Worm (Caenorhabditis elegans) whole organism, L1 larva: ENCODE data around the gene tbck-1.

Source experiments
- alr-1 ChIP-seq: fragments of 200-800 bp; sonication (Bioruptor generic); optimal IDR thresholded peaks from 2 replicates; lab custom pipeline; 2018; ENCODE audit warnings: borderline replicate concordance, mild to moderate bottlenecking, missing genetic modification characterization, missing compliant biosample characterization
- ama-1 ChIP-seq: fragments of 150-350 bp; optimal IDR thresholded peaks from 2 replicates; lab custom pipeline; 2014
- blmp-1 ChIP-seq: fragments of 150-350 bp; optimal IDR thresholded peaks from 2 replicates; lab custom pipeline; 2014; ENCODE audit warnings: missing biosample characterization, missing genetic modification characterization
- ceh-63 ChIP-seq: fragments of 200-800 bp; sonication (Bioruptor generic); optimal IDR thresholded peaks from 2 replicates; lab custom pipeline; 2018; ENCODE audit warnings: mild to moderate bottlenecking, missing genetic modification characterization, missing compliant biosample characterization
- ceh-8 ChIP-seq: fragments of 200-800 bp; sonication (Bioruptor generic); optimal IDR thresholded peaks from 2 replicates; lab custom pipeline; 2018; ENCODE audit warnings: mild to moderate bottlenecking, missing genetic modification characterization, moderate library complexity, missing compliant biosample characterization
- ceh-88 ChIP-seq: fragments of 200-800 bp; sonication (Bioruptor generic); IDR thresholded peaks from 2 replicates; pipeline ENCODE4 v1.3.6; 2022; ENCODE audit warnings: missing genetic modification characterization, missing compliant biosample characterization
- dpl-1 ChIP-seq, 3 experiments: fragments of 150-350 bp in 2 of 3; sonication (generic microtip) in 1 of 3; optimal IDR thresholded peaks; 2 replicates each; lab custom pipeline; 2014 to 2017; ENCODE audit warnings: missing biosample characterization in 3 of 3, missing genetic modification characterization in 3 of 3, missing genetic modification reagents in 3 of 3
- dsc-1 ChIP-seq: sonication (generic microtip); optimal IDR thresholded peaks from 2 replicates; lab custom pipeline; 2016; ENCODE audit warnings: mild to moderate bottlenecking, missing genetic modification characterization, missing compliant biosample characterization
- efl-1 ChIP-seq, 4 experiments: fragments of 150-350 bp; optimal IDR thresholded peaks in 3 of 4; peaks in 1 of 4; 1 replicate in 1 of 4; 2 replicates in 3 of 4; lab custom pipeline; 2014; ENCODE audit warnings: missing biosample characterization in 2 of 4, missing genetic modification characterization in 2 of 4, missing genetic modification reagents in 2 of 4
- egl-27 ChIP-seq, 2 experiments: fragments of 150-350 bp in 1 of 2; sonication (generic microtip); optimal IDR thresholded peaks; 3 replicates each; lab custom pipeline; 2017 to 2018; ENCODE audit warnings: missing biosample characterization in 2 of 2, missing genetic modification characterization in 2 of 2, missing genetic modification reagents in 2 of 2
- elt-3 ChIP-seq, 6 experiments: fragments of 150-350 bp in 1 of 6; sonication (generic microtip); optimal IDR thresholded peaks; 2 replicates each; lab custom pipeline; 2017 to 2018; ENCODE audit warnings: missing biosample characterization in 6 of 6, missing genetic modification characterization in 6 of 6, inconsistent platforms in 1 of 6
- ets-5 ChIP-seq: fragments of 200-800 bp; sonication (Bioruptor generic); IDR thresholded peaks from 2 replicates; pipeline ENCODE4 v1.3.6; 2022; ENCODE audit warnings: missing genetic modification characterization, missing compliant biosample characterization
- fkh-4 ChIP-seq: sonication (generic microtip); optimal IDR thresholded peaks from 2 replicates; lab custom pipeline; 2016; ENCODE audit warnings: missing compliant biosample characterization, missing genetic modification characterization, borderline replicate concordance
- grh-1 ChIP-seq: fragments of 200-800 bp; sonication (Bioruptor generic); IDR thresholded peaks from 2 replicates; pipeline ENCODE4 v1.3.6; 2022; ENCODE audit warnings: missing genetic modification reagents, missing genetic modification characterization, missing compliant biosample characterization
- hlh-17 ChIP-seq: fragments of 200-800 bp; sonication (Bioruptor generic); optimal IDR thresholded peaks from 2 replicates; lab custom pipeline; 2018; ENCODE audit warnings: missing genetic modification characterization, mild to moderate bottlenecking, missing compliant biosample characterization, moderate library complexity, borderline replicate concordance
- irx-1 ChIP-seq: sonication (generic microtip); optimal IDR thresholded peaks from 2 replicates; lab custom pipeline; 2016; ENCODE audit warnings: missing genetic modification characterization, missing compliant biosample characterization
- jun-1 ChIP-seq: fragments of 150-350 bp; optimal IDR thresholded peaks from 2 replicates; lab custom pipeline; 2014; ENCODE audit warnings: missing biosample characterization, missing genetic modification reagents, missing genetic modification characterization
- lin-39 ChIP-seq: fragments of 150-350 bp; optimal IDR thresholded peaks from 2 replicates; lab custom pipeline; 2014; ENCODE audit warnings: missing biosample characterization, missing genetic modification reagents, missing genetic modification characterization
- mab-9 ChIP-seq: fragments of 200-800 bp; sonication (Bioruptor generic); IDR thresholded peaks from 2 replicates; pipeline ENCODE4 v1.3.6; 2022; ENCODE audit warnings: missing genetic modification reagents, missing genetic modification characterization, missing compliant biosample characterization
- mep-1 ChIP-seq: fragments of 150-350 bp; optimal IDR thresholded peaks from 2 replicates; lab custom pipeline; 2014; ENCODE audit warnings: missing biosample characterization, missing genetic modification characterization
- nhr-12 ChIP-seq: sonication (generic microtip); optimal IDR thresholded peaks from 2 replicates; lab custom pipeline; 2017; ENCODE audit warnings: missing biosample characterization, missing genetic modification characterization
- nhr-19 ChIP-seq: fragments of 200-800 bp; sonication (Bioruptor generic); conservative IDR thresholded peaks from 2 replicates; pipeline ENCODE4 v1.3.6; 2022; ENCODE audit warnings: missing genetic modification characterization, missing compliant biosample characterization
- nhr-20 ChIP-seq: sonication (generic microtip); optimal IDR thresholded peaks from 2 replicates; lab custom pipeline; 2016; ENCODE audit warnings: mild to moderate bottlenecking, missing genetic modification characterization, missing compliant biosample characterization
- nhr-28 ChIP-seq: fragments of 150-350 bp; optimal IDR thresholded peaks from 2 replicates; lab custom pipeline; 2014; ENCODE audit warnings: missing biosample characterization, missing genetic modification characterization
- nhr-47 ChIP-seq: sonication (generic microtip); optimal IDR thresholded peaks from 2 replicates; lab custom pipeline; 2016; ENCODE audit warnings: mild to moderate bottlenecking, missing genetic modification characterization, moderate library complexity, missing compliant biosample characterization
- nhr-71 ChIP-seq: sonication (generic microtip); optimal IDR thresholded peaks from 2 replicates; lab custom pipeline; 2016; ENCODE audit warnings: mild to moderate bottlenecking, missing genetic modification characterization, moderate library complexity, missing compliant biosample characterization
- nhr-76 ChIP-seq: sonication (generic microtip); optimal IDR thresholded peaks from 2 replicates; lab custom pipeline; 2017; ENCODE audit warnings: missing biosample characterization, missing genetic modification characterization
- nhr-77 ChIP-seq: fragments of 150-350 bp; optimal IDR thresholded peaks from 2 replicates; lab custom pipeline; 2014; ENCODE audit warnings: missing biosample characterization, missing genetic modification characterization
- nhr-90 ChIP-seq: sonication (generic microtip); optimal IDR thresholded peaks from 2 replicates; lab custom pipeline; 2016; ENCODE audit warnings: mild to moderate bottlenecking, missing genetic modification characterization, missing compliant biosample characterization; ENCODE audit not compliant: poor library complexity
- skn-1 ChIP-seq: fragments of 150-350 bp; optimal IDR thresholded peaks from 2 replicates; lab custom pipeline; 2014; ENCODE audit warnings: missing biosample characterization, missing genetic modification characterization
- snpc-4 ChIP-seq: fragments of 150-350 bp; optimal IDR thresholded peaks from 2 replicates; lab custom pipeline; 2014; ENCODE audit warnings: missing biosample characterization, missing genetic modification characterization
- sox-4 ChIP-seq: sonication (generic microtip); optimal IDR thresholded peaks from 2 replicates; lab custom pipeline; 2016; ENCODE audit warnings: missing genetic modification characterization, missing compliant biosample characterization
- swsn-7 ChIP-seq: sonication (generic microtip); optimal IDR thresholded peaks from 2 replicates; lab custom pipeline; 2016; ENCODE audit warnings: missing genetic modification characterization, missing compliant biosample characterization
- tbx-2 ChIP-seq: sonication (generic microtip); optimal IDR thresholded peaks from 2 replicates; lab custom pipeline; 2016; ENCODE audit warnings: missing genetic modification characterization, missing compliant biosample characterization
- unc-30 ChIP-seq: sonication (generic microtip); optimal IDR thresholded peaks from 2 replicates; lab custom pipeline; 2017; ENCODE audit warnings: missing biosample characterization, missing genetic modification characterization
- vab-15 ChIP-seq: sonication (generic microtip); optimal IDR thresholded peaks from 2 replicates; lab custom pipeline; 2017; ENCODE audit warnings: missing genotype, mild to moderate bottlenecking, missing genetic modification characterization, missing compliant biosample characterization
- xbp-1 ChIP-seq: sonication (generic microtip); optimal IDR thresholded peaks from 2 replicates; lab custom pipeline; 2016; ENCODE audit warnings: missing genetic modification characterization, missing compliant biosample characterization
- ztf-4 ChIP-seq: fragments of 150-350 bp; optimal IDR thresholded peaks from 2 replicates; lab custom pipeline; 2014; ENCODE audit warnings: missing biosample characterization, missing genetic modification characterization

The tbck-1 gene

DNA sequence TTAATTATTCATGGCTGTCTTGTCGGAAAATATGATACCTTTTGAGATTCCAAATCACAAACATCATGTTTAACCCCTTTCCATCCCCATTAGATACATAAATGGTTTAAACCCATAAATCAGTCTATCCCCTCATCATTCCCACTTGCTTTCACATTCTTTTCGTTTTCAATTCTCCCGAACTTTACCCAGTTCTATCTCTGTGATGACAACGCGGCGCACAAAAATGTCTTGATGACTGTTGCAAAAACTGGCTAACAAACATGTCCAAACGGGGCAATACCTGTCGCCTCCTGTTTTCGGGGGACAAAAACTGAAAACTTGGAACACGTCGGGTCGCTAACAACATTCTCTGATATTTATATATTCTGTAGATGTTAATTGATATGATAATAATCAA is 37.7 kb downstream of the tbck-1 start:
- peak; percentile 93 for TF ChIP-seq blmp-1 (tag; lab: Kevin White, UChicago)
- TF ChIP-seq ztf-4 (tag; lab: Kevin White, UChicago), result peak; percentile 59
- no peak for TF ChIP-seq ceh-63 (GFP tag; lab: Kevin White, UChicago)
- TF ChIP-seq ets-5, result no peak
- peak; percentile 63 for TF ChIP-seq ama-1 (lab: Kevin White, UChicago)
- peak; percentile 40 for TF ChIP-seq jun-1 (tag; lab: Kevin White, UChicago)
- TF ChIP-seq nhr-20 (tag; lab: Kevin White, UChicago), result no peak
- no peak for TF ChIP-seq nhr-90
- TF ChIP-seq nhr-12 (tag; lab: Kevin White, UChicago), result no peak

DNA sequence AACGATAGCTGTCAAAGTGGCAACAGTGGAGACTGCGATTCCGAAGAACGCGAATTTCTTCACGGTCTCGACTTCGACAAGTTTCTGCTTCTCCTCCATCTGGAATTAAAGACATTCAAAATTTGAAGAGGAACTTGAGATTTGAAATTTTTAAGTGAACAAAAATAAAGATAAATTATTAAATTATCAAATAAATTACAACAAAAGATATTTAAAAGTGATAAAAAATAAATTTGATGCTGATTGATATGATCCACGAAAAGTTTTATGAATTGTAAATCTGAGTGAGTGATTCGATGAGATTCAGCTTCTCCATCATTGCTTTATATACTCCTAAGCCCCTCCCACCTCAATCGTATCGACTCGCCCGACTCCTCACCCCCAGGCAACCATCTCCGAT is 39.1 kb downstream of the tbck-1 start, which contains the start of gene col-17:
Gene col-17, minus strand, starts transcription at position 101 of the 400 bp plus-strand sequence.
- TF ChIP-seq mab-9 (GFP tag; lab: Robert Waterston, UW), result no peak
- no peak for TF ChIP-seq irx-1 (tag; lab: Kevin White, UChicago)
- TF ChIP-seq efl-1 (optimal IDR thresholded peaks at IDR 0.05; lab: Kevin White, UChicago), result no peak
- peak in 1 of 2 experiments; percentile 21 for TF ChIP-seq efl-1 (GFP tag; optimal IDR thresholded peaks at IDR 0.05 in 1 of 2; lab: Kevin White, UChicago)
- no peak for TF ChIP-seq hlh-17
- TF ChIP-seq skn-1 (tag; lab: Kevin White, UChicago), result no peak
- no peak for TF ChIP-seq nhr-76

DNA sequence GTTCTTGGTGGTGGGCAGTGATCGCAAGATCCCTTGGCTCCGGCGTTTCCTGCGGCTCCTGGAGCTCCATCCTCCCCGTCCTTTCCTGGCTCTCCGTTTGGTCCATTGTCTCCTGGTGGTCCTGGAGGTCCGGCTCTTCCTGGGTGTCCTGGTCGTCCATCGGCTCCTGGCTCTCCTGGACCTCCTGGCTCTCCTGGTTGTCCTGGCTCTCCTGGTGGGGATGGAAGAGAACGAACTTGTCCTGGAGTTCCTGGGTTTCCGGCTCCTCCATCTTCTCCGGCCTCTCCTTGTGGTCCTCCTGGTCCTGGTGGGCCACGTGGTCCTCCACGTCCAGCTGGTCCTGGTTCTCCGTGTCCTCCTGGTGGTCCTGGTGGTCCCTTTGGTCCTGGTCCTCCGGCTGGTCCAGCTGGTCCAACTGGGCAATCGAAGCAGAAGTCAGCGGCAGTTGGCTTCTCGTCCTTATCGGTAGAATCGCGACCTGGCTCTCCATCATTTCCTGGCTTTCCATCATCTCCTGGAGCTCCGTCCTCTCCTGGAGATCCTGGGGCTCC is 41.5 kb downstream of the tbck-1 start:
- TF ChIP-seq nhr-20 (tag; lab: Kevin White, UChicago) (no peak), ceh-8 (GFP tag; lab: Kevin White, UChicago) (peak; percentile 15)

DNA sequence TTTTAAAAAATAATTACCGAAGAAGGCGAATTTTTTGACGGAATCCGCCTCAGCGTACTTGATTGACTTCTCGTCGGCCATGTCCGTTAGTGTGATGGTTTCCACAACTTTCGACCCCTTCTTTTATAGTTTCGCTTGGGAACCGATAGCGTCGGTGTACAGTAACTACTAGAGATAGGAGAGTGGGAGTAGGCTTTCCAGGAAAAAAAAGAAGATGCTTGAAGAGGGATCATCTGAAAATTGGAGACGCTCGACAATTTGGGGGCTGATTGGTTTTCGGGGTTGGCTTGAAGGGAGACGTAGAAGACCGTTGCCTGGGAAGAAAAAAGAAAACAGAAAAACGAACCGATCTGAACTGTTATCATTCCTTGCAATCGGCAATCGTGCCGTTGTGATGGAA is 42.3 kb downstream of the tbck-1 start, which contains the start of gene col-20:
Gene col-20, minus strand, starts transcription at position 101 of the 400 bp plus-strand sequence.
- no peak for TF ChIP-seq efl-1 (optimal IDR thresholded peaks at IDR 0.05; lab: Kevin White, UChicago)
- TF ChIP-seq efl-1 (GFP tag; optimal IDR thresholded peaks at IDR 0.05 in 1 of 2; lab: Kevin White, UChicago), result peak in 1 of 2 experiments; percentile 65
- TF ChIP-seq nhr-76, result no peak
- no peak for TF ChIP-seq vab-15 (tag; lab: Kevin White, UChicago)

- TF ChIP-seq blmp-1 (tag; lab: Kevin White, UChicago) (peak; percentile 67), snpc-4 (no peak)
These were observed 43.5 kb downstream of the tbck-1 start for ce11 chrII:4871834-4872233.

- no peak for TF ChIP-seq snpc-4
- TF ChIP-seq nhr-28 (tag; lab: Kevin White, UChicago), result no peak
- TF ChIP-seq mep-1 (tag; lab: Kevin White, UChicago), result no peak
- TF ChIP-seq xbp-1, result no peak
- TF ChIP-seq grh-1, result no peak
- TF ChIP-seq swsn-7, result no peak
- no peak for TF ChIP-seq nhr-71
- TF ChIP-seq elt-3 (tag; optimal IDR thresholded peaks at IDR 0.05; lab: Kevin White, UChicago), result no peak
- no peak for TF ChIP-seq ceh-88 (GFP tag; lab: Robert Waterston, UW)
- TF ChIP-seq, all 84 proteins: peak for 0
These were observed 44.7 kb downstream of the tbck-1 start, which contains the start of gene col-73 for ce11 chrII:4873029-4873428. Gene col-73 (minus strand): TSS chrII:4873129.

DNA sequence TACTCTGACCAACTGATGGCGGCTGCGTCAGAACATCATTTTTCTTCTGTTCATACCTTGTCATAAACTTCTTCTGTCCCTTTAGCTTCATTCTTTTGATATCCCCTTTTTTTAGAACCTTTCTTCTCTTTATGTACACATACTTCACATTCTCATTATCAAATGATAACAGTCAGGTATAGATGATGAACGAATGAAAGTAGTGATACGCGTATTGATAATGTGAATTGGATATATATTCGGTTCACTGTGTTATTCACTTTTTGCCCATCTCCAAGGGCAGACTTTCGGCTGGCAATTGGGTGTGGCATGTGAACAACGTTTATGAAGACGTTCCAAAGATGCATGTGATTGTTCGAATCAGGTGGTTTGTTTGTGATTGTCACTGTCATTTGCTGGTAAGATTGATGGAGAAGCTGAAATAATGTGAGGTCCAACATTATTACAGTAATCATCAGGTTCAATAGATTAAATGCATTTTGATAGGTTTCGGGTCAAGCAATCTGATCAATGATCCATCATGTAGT is 46.0 kb downstream of the tbck-1 start, which contains the start of gene F11G11.15:
Gene F11G11.15, plus strand, starts transcription at position 511 of the 527 bp plus-strand sequence.
- TF ChIP-seq egl-27 (tag; optimal IDR thresholded peaks at IDR 0.05; lab: Kevin White, UChicago) (no peak), alr-1 (no peak), unc-30 (tag; lab: Kevin White, UChicago) (no peak), blmp-1 (tag; lab: Kevin White, UChicago) (peak; percentile 77), dpl-1 (GFP tag; optimal IDR thresholded peaks at IDR 0.05; lab: Kevin White, UChicago) (no peak), mep-1 (tag; lab: Kevin White, UChicago) (no peak), elt-3 (tag; optimal IDR thresholded peaks at IDR 0.05; lab: Kevin White, UChicago) (peak in 1 of 6 experiments; percentile 5), lin-39 (no peak), nhr-19 (GFP tag; lab: Robert Waterston, UW) (no peak), tbx-2 (tag; lab: Kevin White, UChicago) (no peak), sox-4 (tag; lab: Kevin White, UChicago) (no peak), dsc-1 (tag; lab: Kevin White, UChicago) (no peak), nhr-47 (no peak), fkh-4 (tag; lab: Kevin White, UChicago) (no peak), nhr-77 (tag; lab: Kevin White, UChicago) (no peak)
